Worm (Caenorhabditis elegans) whole organism, L3 larva: ENCODE results near the gene ipla-2.

Experiments
- R02D3.7 ChIP-seq: fragments of 150-350 bp; optimal IDR thresholded peaks from 2 replicates; lab custom pipeline; 2014; ENCODE audit warnings: missing biosample characterization, missing genetic modification characterization
- ZK546.5 ChIP-seq: sonication (generic microtip); optimal IDR thresholded peaks from 2 replicates; lab custom pipeline; 2017; ENCODE audit warnings: missing biosample characterization, missing genetic modification characterization
- aly-2 ChIP-seq: fragments of 150-350 bp; optimal IDR thresholded peaks from 2 replicates; lab custom pipeline; 2014; ENCODE audit warnings: missing biosample characterization, missing genetic modification characterization
- ama-1 ChIP-seq: fragments of 150-350 bp; optimal IDR thresholded peaks from 2 replicates; lab custom pipeline; 2018
- ceh-16 ChIP-seq: sonication (generic microtip); optimal IDR thresholded peaks from 2 replicates; lab custom pipeline; 2017; ENCODE audit warnings: missing biosample characterization, missing genetic modification characterization
- ceh-28 ChIP-seq: fragments of 150-350 bp; optimal IDR thresholded peaks from 2 replicates; lab custom pipeline; 2014; ENCODE audit warnings: missing biosample characterization, missing genetic modification reagents, missing genetic modification characterization
- ceh-82 ChIP-seq: fragments of 150-350 bp; optimal IDR thresholded peaks from 2 replicates; lab custom pipeline; 2014; ENCODE audit warnings: missing biosample characterization, missing genetic modification characterization
- ceh-9 ChIP-seq: sonication (generic microtip); optimal IDR thresholded peaks from 2 replicates; lab custom pipeline; 2018; ENCODE audit warnings: missing biosample characterization, missing genetic modification characterization
- daf-12 ChIP-seq: fragments of 150-350 bp; optimal IDR thresholded peaks from 2 replicates; lab custom pipeline; 2014; ENCODE audit warnings: missing biosample characterization, missing genetic modification reagents, missing genetic modification characterization
- egl-27 ChIP-seq: sonication (generic microtip); optimal IDR thresholded peaks from 4 replicates; lab custom pipeline; 2017; ENCODE audit warnings: missing biosample characterization, missing genetic modification reagents, missing genetic modification characterization
- egl-5 ChIP-seq: fragments of 150-350 bp; optimal IDR thresholded peaks from 2 replicates; lab custom pipeline; 2017; ENCODE audit warnings: missing biosample characterization, missing genetic modification reagents, missing genetic modification characterization, inconsistent platforms
- elt-1 ChIP-seq: fragments of 150-350 bp; optimal IDR thresholded peaks from 2 replicates; lab custom pipeline; 2014; ENCODE audit warnings: missing biosample characterization, missing genetic modification characterization
- elt-2 ChIP-seq: sonication (generic microtip); optimal IDR thresholded peaks from 2 replicates; lab custom pipeline; 2016; ENCODE audit warnings: missing genetic modification reagents, mild to moderate bottlenecking, missing genetic modification characterization, missing compliant biosample characterization
- elt-3 ChIP-seq, 3 experiments: fragments of 150-350 bp in 1 of 3; sonication (generic microtip) in 2 of 3; optimal IDR thresholded peaks; 2 replicates in 2 of 3; 4 replicates in 1 of 3; lab custom pipeline; 2014 to 2017; ENCODE audit warnings: missing biosample characterization in 3 of 3, missing genetic modification characterization in 3 of 3
- eor-1 ChIP-seq, 2 experiments: fragments of 150-350 bp; optimal IDR thresholded peaks; 2 replicates each; lab custom pipeline; 2014 to 2018; ENCODE audit warnings: missing biosample characterization in 2 of 2, missing genetic modification characterization in 2 of 2
- fkh-10 ChIP-seq: sonication (generic microtip); optimal IDR thresholded peaks from 2 replicates; lab custom pipeline; 2017; ENCODE audit warnings: missing biosample characterization, missing genetic modification reagents, missing genetic modification characterization
- fkh-2 ChIP-seq: fragments of 150-350 bp; optimal IDR thresholded peaks from 2 replicates; lab custom pipeline; 2014; ENCODE audit warnings: missing biosample characterization, missing genetic modification reagents, missing genetic modification characterization
- fos-1 ChIP-seq: fragments of 150-350 bp; optimal IDR thresholded peaks from 2 replicates; lab custom pipeline; 2014; ENCODE audit warnings: missing biosample characterization, missing genetic modification characterization
- hmg-11 ChIP-seq: sonication (generic microtip); optimal IDR thresholded peaks from 2 replicates; lab custom pipeline; 2016; ENCODE audit warnings: missing genetic modification characterization, missing compliant biosample characterization
- jun-1 ChIP-seq: fragments of 150-350 bp; optimal IDR thresholded peaks from 2 replicates; lab custom pipeline; 2014; ENCODE audit warnings: missing biosample characterization, missing genetic modification reagents, missing genetic modification characterization
- lin-15B ChIP-seq: fragments of 150-350 bp; optimal IDR thresholded peaks from 2 replicates; lab custom pipeline; 2014; ENCODE audit warnings: missing biosample characterization, missing genetic modification characterization
- lin-39 ChIP-seq: fragments of 150-350 bp; optimal IDR thresholded peaks from 2 replicates; lab custom pipeline; 2018; ENCODE audit warnings: missing biosample characterization, missing genetic modification reagents, missing genetic modification characterization
- lsy-12 ChIP-seq: sonication (generic microtip); optimal IDR thresholded peaks from 2 replicates; lab custom pipeline; 2016; ENCODE audit warnings: mild to moderate bottlenecking, missing genetic modification characterization, missing compliant biosample characterization
- mdl-1 ChIP-seq: fragments of 150-350 bp; optimal IDR thresholded peaks from 2 replicates; lab custom pipeline; 2014; ENCODE audit warnings: missing biosample characterization, missing genetic modification characterization
- mml-1 ChIP-seq: fragments of 150-350 bp; sonication (generic microtip); optimal IDR thresholded peaks from 3 replicates; lab custom pipeline; 2014; ENCODE audit warnings: missing biosample characterization, missing genetic modification characterization
- nfya-1 ChIP-seq: sonication (generic microtip); optimal IDR thresholded peaks from 2 replicates; lab custom pipeline; 2017; ENCODE audit warnings: missing genetic modification characterization, mild to moderate bottlenecking, missing compliant biosample characterization, antibody characterized with exemption, moderate library complexity; ENCODE audit not compliant: insufficient read depth
- nhr-11 ChIP-seq: fragments of 150-350 bp; optimal IDR thresholded peaks from 2 replicates; lab custom pipeline; 2014; ENCODE audit warnings: missing biosample characterization, missing genetic modification characterization
- nhr-12 ChIP-seq: fragments of 150-350 bp; optimal IDR thresholded peaks from 2 replicates; lab custom pipeline; 2014; ENCODE audit warnings: missing biosample characterization, missing genetic modification characterization
- nhr-23 ChIP-seq: fragments of 150-350 bp; optimal IDR thresholded peaks from 2 replicates; lab custom pipeline; 2014; ENCODE audit warnings: missing biosample characterization, missing genetic modification reagents, missing genetic modification characterization
- nhr-237 ChIP-seq: fragments of 150-350 bp; optimal IDR thresholded peaks from 2 replicates; lab custom pipeline; 2014; ENCODE audit warnings: missing biosample characterization, missing genetic modification characterization
- nhr-25 ChIP-seq: sonication (generic microtip); optimal IDR thresholded peaks from 2 replicates; lab custom pipeline; 2017; ENCODE audit warnings: missing biosample characterization, missing genetic modification characterization
- nhr-28 ChIP-seq: fragments of 150-350 bp; optimal IDR thresholded peaks from 2 replicates; lab custom pipeline; 2014; ENCODE audit warnings: missing biosample characterization, missing genetic modification characterization
- nhr-43 ChIP-seq: sonication (generic microtip); optimal IDR thresholded peaks from 2 replicates; lab custom pipeline; 2016; ENCODE audit warnings: mild to moderate bottlenecking, missing genetic modification characterization, missing compliant biosample characterization; ENCODE audit not compliant: poor library complexity, severe bottlenecking
- nhr-67 ChIP-seq: fragments of 150-350 bp; optimal IDR thresholded peaks from 2 replicates; lab custom pipeline; 2014; ENCODE audit warnings: missing biosample characterization, missing genetic modification characterization
- nhr-76 ChIP-seq: fragments of 150-350 bp; sonication (generic microtip); optimal IDR thresholded peaks from 5 replicates; lab custom pipeline; 2014; ENCODE audit warnings: missing biosample characterization, missing genetic modification characterization
- nhr-77 ChIP-seq: fragments of 150-350 bp; optimal IDR thresholded peaks from 2 replicates; lab custom pipeline; 2014; ENCODE audit warnings: missing biosample characterization, missing genetic modification characterization
- pha-4 ChIP-seq: fragments of 150-350 bp; optimal IDR thresholded peaks from 2 replicates; lab custom pipeline; 2014; ENCODE audit warnings: missing biosample characterization, missing genetic modification reagents, missing genetic modification characterization
- pqm-1 ChIP-seq: fragments of 150-350 bp; optimal IDR thresholded peaks from 2 replicates; lab custom pipeline; 2017; ENCODE audit warnings: missing biosample characterization, missing genetic modification characterization, inconsistent platforms
- sea-2 ChIP-seq: fragments of 150-350 bp; sonication (generic microtip); optimal IDR thresholded peaks from 4 replicates; lab custom pipeline; 2014; ENCODE audit warnings: missing biosample characterization, missing genetic modification reagents, missing genetic modification characterization
- skn-1 ChIP-seq: fragments of 150-350 bp; optimal IDR thresholded peaks from 2 replicates; lab custom pipeline; 2014; ENCODE audit warnings: missing biosample characterization, missing genetic modification characterization
- snpc-4 ChIP-seq: fragments of 150-350 bp; optimal IDR thresholded peaks from 2 replicates; lab custom pipeline; 2014; ENCODE audit warnings: missing biosample characterization, missing genetic modification characterization
- tbx-2 ChIP-seq: sonication (generic microtip); optimal IDR thresholded peaks from 2 replicates; lab custom pipeline; 2016; ENCODE audit warnings: mild to moderate bottlenecking, missing genetic modification characterization, missing compliant biosample characterization
- unc-39 ChIP-seq: sonication (generic microtip); optimal IDR thresholded peaks from 4 replicates; lab custom pipeline; 2017; ENCODE audit warnings: missing biosample characterization, missing genetic modification characterization
- unc-62 ChIP-seq: fragments of 150-350 bp; sonication (generic microtip); optimal IDR thresholded peaks from 4 replicates; lab custom pipeline; 2014; ENCODE audit warnings: missing biosample characterization, missing genetic modification reagents, missing genetic modification characterization
- zag-1 ChIP-seq: fragments of 150-350 bp; optimal IDR thresholded peaks from 2 replicates; lab custom pipeline; 2014; ENCODE audit warnings: missing biosample characterization, missing genetic modification characterization
- ztf-11 ChIP-seq: fragments of 150-350 bp; optimal IDR thresholded peaks from 2 replicates; lab custom pipeline; 2014; ENCODE audit warnings: missing biosample characterization, missing genetic modification characterization
- ztf-4 ChIP-seq: fragments of 150-350 bp; optimal IDR thresholded peaks from 2 replicates; lab custom pipeline; 2014; ENCODE audit warnings: missing biosample characterization, missing genetic modification characterization

Gene ipla-2

ce11 chrX:9837989-9838541, at the start of gene ipla-2:
Gene ipla-2, minus strand, starts transcription at chrX:9838039.
- TF ChIP-seq unc-62 (no peak), nhr-28 (tag; lab: Kevin White, UChicago) (no peak), sea-2 (no peak), unc-39 (tag; lab: Kevin White, UChicago) (no peak), nhr-23 (tag; lab: Kevin White, UChicago) (no peak), egl-27 (no peak), fkh-2 (tag; lab: Kevin White, UChicago) (no peak), elt-1 (tag; lab: Kevin White, UChicago) (no peak), egl-5 (tag; lab: Kevin White, UChicago) (no peak), ceh-16 (tag; lab: Kevin White, UChicago) (no peak), fkh-10 (GFP tag; lab: Kevin White, UChicago) (peak; percentile 74), R02D3.7 (no peak), nhr-11 (tag; lab: Kevin White, UChicago) (no peak), jun-1 (tag; lab: Kevin White, UChicago) (peak; percentile 39), nhr-67 (tag; lab: Kevin White, UChicago) (no peak), lin-39 (tag; lab: Kevin White, UChicago) (peak; percentile 47), ZK546.5 (tag; lab: Kevin White, UChicago) (no peak), ztf-11 (tag; lab: Kevin White, UChicago) (no peak), pha-4 (tag; lab: Kevin White, UChicago) (peak; percentile 71), lsy-12 (tag; lab: Kevin White, UChicago) (no peak), eor-1 (tag; optimal IDR thresholded peaks at IDR 0.05; lab: Kevin White, UChicago) (no peak), ceh-82 (tag; lab: Kevin White, UChicago) (no peak), mml-1 (no peak), aly-2 (tag; lab: Kevin White, UChicago) (no peak), nfya-1 (peak; percentile 75), nhr-25 (peak; percentile 66), elt-3 (tag; optimal IDR thresholded peaks at IDR 0.05; lab: Kevin White, UChicago) (no peak), nhr-12 (tag; lab: Kevin White, UChicago) (no peak), nhr-43 (no peak), fos-1 (no peak), pqm-1 (tag; lab: Kevin White, UChicago) (peak; percentile 46), mdl-1 (tag; lab: Kevin White, UChicago) (peak; percentile 23), nhr-76 (tag; lab: Kevin White, UChicago) (no peak), ztf-4 (no peak), nhr-237 (tag; lab: Kevin White, UChicago) (no peak), ceh-28 (tag; lab: Kevin White, UChicago) (no peak), nhr-77 (tag; lab: Kevin White, UChicago) (no peak), snpc-4 (tag; lab: Kevin White, UChicago) (peak; percentile 68), daf-12 (tag; lab: Kevin White, UChicago) (no peak), hmg-11 (peak; percentile 56), skn-1 (peak; percentile 51), elt-2 (tag; lab: Kevin White, UChicago) (peak; percentile 41), ceh-9 (no peak), zag-1 (tag; lab: Kevin White, UChicago) (no peak), lin-15B (peak; percentile 75), tbx-2 (tag; lab: Kevin White, UChicago) (no peak), ama-1 (peak; percentile 45)
- TF ChIP-seq, all 47 proteins: peak for 14
